Worm (Caenorhabditis elegans) whole organism, L4/young adult: Measurements from ENCODE around the gene sox-3.

Experiments
- W03F9.2 ChIP-seq: fragments of 150-350 bp; optimal IDR thresholded peaks from 2 replicates; lab custom pipeline; 2014; ENCODE audit warnings: missing biosample characterization, missing genetic modification characterization
- him-1 ChIP-seq: sonication (generic microtip); optimal IDR thresholded peaks from 2 replicates; lab custom pipeline; 2016; ENCODE audit warnings: missing genotype, missing genetic modification reagents, missing genetic modification characterization, missing compliant biosample characterization

DNA sequence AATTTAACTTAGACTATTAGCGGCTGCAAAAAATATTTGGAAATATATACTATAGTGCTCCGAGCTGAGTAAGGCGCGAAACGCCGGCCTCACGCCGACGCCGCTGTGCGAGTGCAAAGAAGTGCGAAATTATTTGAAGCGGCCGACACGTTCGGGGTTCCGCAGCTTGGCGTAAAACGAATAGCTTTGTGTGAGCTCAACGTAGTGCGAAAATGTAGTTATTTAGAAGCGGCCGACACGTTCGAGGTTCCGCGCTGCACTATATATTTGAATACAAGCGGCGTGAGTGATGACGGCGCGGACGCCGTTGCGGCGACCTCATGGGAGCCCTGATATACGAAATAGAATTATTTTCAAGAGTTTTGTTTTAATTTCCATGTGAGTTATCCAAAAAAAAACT, 30.9 kb downstream of the sox-3 start:
- TF ChIP-seq W03F9.2: no peak
- no peak for TF ChIP-seq him-1
